Fruit fly (Drosophila melanogaster) whole organism, embryonic: ENCODE results near the gene CG42716.
A peak's percentile ranks its signal among the peaks of the same experiment; 100 is the strongest.

Experiments used
- Ada2b ChIP-seq: fragments of 200-800 bp; sonication (Bioruptor generic); IDR thresholded peaks from 2 replicates; pipeline ENCODE4 v1.3.6; 2022; ENCODE audit warnings: missing biosample characterization, missing genetic modification characterization
- Aef1 ChIP-seq: fragments of 200-800 bp; sonication (Bioruptor generic); IDR thresholded peaks from 3 replicates; pipeline ENCODE4 v1.3.6; 2022; ENCODE audit warnings: missing biosample characterization, missing genetic modification characterization
- CG10431 ChIP-seq: fragments of 200-800 bp; sonication (Bioruptor generic); optimal IDR thresholded peaks from 3 replicates; lab custom pipeline; 2018; ENCODE audit warnings: missing biosample characterization, mild to moderate bottlenecking, missing genetic modification characterization
- CG10462 ChIP-seq: fragments of 200-800 bp; sonication (Bioruptor generic); optimal IDR thresholded peaks from 2 replicates; lab custom pipeline; 2016; ENCODE audit warnings: missing biosample characterization, missing genetic modification characterization
- CG10979 ChIP-seq: fragments of 200-800 bp; sonication (Bioruptor generic); optimal IDR thresholded peaks from 2 replicates; lab custom pipeline; 2018; ENCODE audit warnings: missing biosample characterization, mild to moderate bottlenecking, missing genetic modification characterization, moderate library complexity
- CG11247 ChIP-seq: fragments of 200-800 bp; sonication (Bioruptor generic); IDR thresholded peaks from 2 replicates; pipeline ENCODE4 v1.3.6; 2022; ENCODE audit warnings: missing biosample characterization, missing genetic modification characterization
- CG11695 ChIP-seq: fragments of 200-800 bp; sonication (Bioruptor generic); IDR thresholded peaks from 3 replicates; pipeline ENCODE4 v1.3.6; 2022; ENCODE audit warnings: missing biosample characterization, missing genetic modification characterization
- CG12942 ChIP-seq: fragments of 200-800 bp; sonication (Bioruptor generic); optimal IDR thresholded peaks from 3 replicates; lab custom pipeline; 2016; ENCODE audit warnings: missing biosample characterization, missing genetic modification characterization
- CG13296 ChIP-seq: fragments of 200-800 bp; sonication (Bioruptor generic); optimal IDR thresholded peaks from 3 replicates; lab custom pipeline; 2018; ENCODE audit warnings: missing biosample characterization, mild to moderate bottlenecking, missing genetic modification characterization
- CG15601 ChIP-seq: fragments of 200-800 bp; sonication (Bioruptor generic); optimal IDR thresholded peaks from 3 replicates; lab custom pipeline; 2019; ENCODE audit warnings: missing biosample characterization, mild to moderate bottlenecking, missing genetic modification characterization, moderate library complexity
- CG16863 ChIP-seq: fragments of 200-800 bp; sonication (Bioruptor generic); optimal IDR thresholded peaks from 3 replicates; lab custom pipeline; 2016; ENCODE audit warnings: missing biosample characterization, missing genetic modification characterization
- CG17361 ChIP-seq: fragments of 200-800 bp; sonication (Bioruptor generic); IDR thresholded peaks from 3 replicates; pipeline ENCODE4 v1.3.6; 2022; ENCODE audit warnings: missing biosample characterization, missing genetic modification characterization
- CG17829 ChIP-seq: fragments of 200-800 bp; optimal IDR thresholded peaks from 2 replicates; lab custom pipeline; 2019; ENCODE audit warnings: missing biosample characterization, mild to moderate bottlenecking, missing genetic modification characterization, moderate library complexity
- CG30431 ChIP-seq: fragments of 200-800 bp; sonication (Bioruptor generic); optimal IDR thresholded peaks from 2 replicates; lab custom pipeline; 2017; ENCODE audit warnings: missing biosample characterization, missing genetic modification characterization
- CG32532 ChIP-seq: fragments of 200-800 bp; sonication (Bioruptor generic); IDR thresholded peaks from 2 replicates; pipeline ENCODE4 v1.3.6; 2022; ENCODE audit warnings: missing biosample characterization, missing genetic modification characterization
- CG4282 ChIP-seq: fragments of 200-800 bp; sonication (Bioruptor generic); optimal IDR thresholded peaks from 2 replicates; lab custom pipeline; 2016; ENCODE audit warnings: missing biosample characterization, missing genetic modification characterization
- CG4360 ChIP-seq: fragments of 200-800 bp; sonication (Bioruptor generic); IDR thresholded peaks from 2 replicates; pipeline ENCODE4 v1.3.6; 2022; ENCODE audit warnings: missing biosample characterization, missing genetic modification characterization
- CG4820 ChIP-seq: fragments of 200-800 bp; sonication (Bioruptor generic); optimal IDR thresholded peaks from 3 replicates; lab custom pipeline; 2016; ENCODE audit warnings: missing biosample characterization, missing genetic modification characterization
- CG6683 ChIP-seq: fragments of 200-800 bp; sonication (Bioruptor generic); optimal IDR thresholded peaks from 2 replicates; lab custom pipeline; 2017; ENCODE audit warnings: missing biosample characterization, mild to moderate bottlenecking, missing genetic modification characterization, missing genetic modification reagents
- CG6689 ChIP-seq: fragments of 200-800 bp; sonication (Bioruptor generic); IDR thresholded peaks from 2 replicates; pipeline ENCODE4 v1.3.6; 2022; ENCODE audit warnings: missing biosample characterization, missing genetic modification characterization
- CG7745 ChIP-seq: fragments of 200-800 bp; sonication (Bioruptor generic); optimal IDR thresholded peaks from 2 replicates; lab custom pipeline; 2018; ENCODE audit warnings: missing biosample characterization, mild to moderate bottlenecking, missing genetic modification characterization, moderate library complexity
- CG9609 ChIP-seq: fragments of 200-800 bp; sonication (Bioruptor generic); optimal IDR thresholded peaks from 3 replicates; lab custom pipeline; 2016; ENCODE audit warnings: missing biosample characterization, missing genetic modification characterization
- CkIIα-i1 ChIP-seq: fragments of 200-800 bp; sonication (Bioruptor generic); IDR thresholded peaks from 2 replicates; pipeline ENCODE4 v1.3.6; 2022; ENCODE audit warnings: missing biosample characterization, missing genetic modification characterization
- Deaf1 ChIP-seq: fragments of 200-800 bp; optimal IDR thresholded peaks from 3 replicates; lab custom pipeline; 2019; ENCODE audit warnings: missing biosample characterization, mild to moderate bottlenecking, missing genetic modification characterization, moderate library complexity
- Dek ChIP-seq: fragments of 200-800 bp; sonication (Bioruptor generic); optimal IDR thresholded peaks from 3 replicates; lab custom pipeline; 2019; ENCODE audit warnings: missing biosample characterization, mild to moderate bottlenecking, missing genetic modification characterization, moderate library complexity
- Dfd ChIP-seq, 2 experiments: fragments of >200 bp; optimal IDR thresholded peaks; 2 replicates each; lab custom pipeline; 2017; ENCODE audit warnings: missing biosample characterization in 2 of 2, missing genetic modification characterization in 2 of 2
- Doc3 ChIP-seq: fragments of 200-800 bp; sonication (Bioruptor generic); IDR thresholded peaks from 3 replicates; pipeline ENCODE4 v1.3.6; 2022; ENCODE audit warnings: missing biosample characterization, missing genetic modification characterization; ENCODE audit not compliant: partially characterized antibody
- ERR ChIP-seq: fragments of 200-800 bp; sonication (Bioruptor generic); optimal IDR thresholded peaks from 2 replicates; lab custom pipeline; 2016; ENCODE audit warnings: missing biosample characterization, missing genetic modification characterization
- Fer3 ChIP-seq: fragments of 200-800 bp; sonication (Bioruptor generic); optimal IDR thresholded peaks from 2 replicates; lab custom pipeline; 2018; ENCODE audit warnings: missing biosample characterization, mild to moderate bottlenecking, missing genetic modification characterization, moderate library complexity
- H2.0 ChIP-seq: fragments of 200-800 bp; sonication (Bioruptor generic); IDR thresholded peaks from 2 replicates; pipeline ENCODE4 v1.3.6; 2022; ENCODE audit warnings: missing biosample characterization, missing genetic modification characterization
- Oaz ChIP-seq: fragments of 200-800 bp; sonication (Bioruptor generic); IDR thresholded peaks from 2 replicates; pipeline ENCODE4 v1.3.6; 2022; ENCODE audit warnings: missing biosample characterization, missing genetic modification characterization
- Side ChIP-seq: fragments of 200-800 bp; sonication (Bioruptor generic); optimal IDR thresholded peaks from 2 replicates; lab custom pipeline; 2016; ENCODE audit warnings: missing biosample characterization, missing genetic modification characterization
- Sox100B ChIP-seq: fragments of 200-800 bp; sonication (Bioruptor generic); optimal IDR thresholded peaks from 3 replicates; lab custom pipeline; 2018; ENCODE audit warnings: missing biosample characterization, mild to moderate bottlenecking, missing genetic modification characterization
- ato ChIP-seq: fragments of 200-800 bp; sonication (Bioruptor generic); IDR thresholded peaks from 2 replicates; pipeline ENCODE4 v1.3.6; 2022; ENCODE audit warnings: missing biosample characterization, missing genetic modification characterization; ENCODE audit not compliant: partially characterized antibody
- bcd ChIP-seq: fragments of 200-800 bp; sonication (Bioruptor generic); optimal IDR thresholded peaks from 2 replicates; lab custom pipeline; 2017; ENCODE audit warnings: missing biosample characterization, mild to moderate bottlenecking, missing genetic modification characterization
- bowl ChIP-seq: fragments of 200-800 bp; sonication (Bioruptor generic); IDR thresholded peaks from 2 replicates; pipeline ENCODE4 v1.3.6; 2022; ENCODE audit warnings: missing biosample characterization, missing genetic modification characterization
- chn ChIP-seq: fragments of 200-800 bp; sonication (Bioruptor generic); optimal IDR thresholded peaks from 2 replicates; lab custom pipeline; 2016; ENCODE audit warnings: missing biosample characterization, missing genetic modification characterization
- crol ChIP-seq: fragments of 200-800 bp; sonication (Bioruptor generic); IDR thresholded peaks from 2 replicates; pipeline ENCODE4 v1.3.6; 2022; ENCODE audit warnings: missing biosample characterization, missing genetic modification characterization
- eve ChIP-seq, 2 experiments: fragments of >200 bp; optimal IDR thresholded peaks; 2 replicates each; lab custom pipeline; 2017; ENCODE audit warnings: missing biosample characterization in 2 of 2, missing genetic modification characterization in 2 of 2
- grau ChIP-seq: fragments of 200-800 bp; optimal IDR thresholded peaks from 3 replicates; lab custom pipeline; 2019; ENCODE audit warnings: missing biosample characterization, mild to moderate bottlenecking, missing genetic modification characterization, moderate library complexity
- nmo ChIP-seq: fragments of 200-800 bp; sonication (Bioruptor generic); optimal IDR thresholded peaks from 2 replicates; lab custom pipeline; 2018; ENCODE audit warnings: missing biosample characterization, mild to moderate bottlenecking, missing genetic modification characterization, moderate library complexity
- org-1 ChIP-seq: fragments of 200-800 bp; sonication (Bioruptor generic); optimal IDR thresholded peaks from 2 replicates; lab custom pipeline; 2017; ENCODE audit warnings: missing biosample characterization, missing genetic modification characterization
- pho ChIP-seq: fragments of 200-800 bp; sonication (Bioruptor generic); optimal IDR thresholded peaks from 2 replicates; lab custom pipeline; 2016; ENCODE audit warnings: missing biosample characterization, missing genetic modification characterization
- phol ChIP-seq: fragments of 200-800 bp; sonication (Bioruptor generic); optimal IDR thresholded peaks from 3 replicates; lab custom pipeline; 2018; ENCODE audit warnings: missing biosample characterization, mild to moderate bottlenecking, missing genetic modification characterization, moderate library complexity
- psq ChIP-seq: fragments of 200-800 bp; sonication (Bioruptor generic); optimal IDR thresholded peaks from 2 replicates; lab custom pipeline; 2017; ENCODE audit warnings: missing biosample characterization, missing genetic modification characterization
- ranshi ChIP-seq: fragments of 200-800 bp; sonication (Bioruptor generic); IDR thresholded peaks from 2 replicates; pipeline ENCODE4 v1.3.6; 2022; ENCODE audit warnings: missing biosample characterization, missing genetic modification characterization
- run ChIP-seq: fragments of 200-800 bp; sonication (Bioruptor generic); optimal IDR thresholded peaks from 3 replicates; lab custom pipeline; 2018; ENCODE audit warnings: missing biosample characterization, mild to moderate bottlenecking, missing genetic modification characterization
- sob ChIP-seq: fragments of 200-800 bp; sonication (Bioruptor generic); IDR thresholded peaks from 2 replicates; pipeline ENCODE4 v1.3.6; 2022; ENCODE audit warnings: missing biosample characterization, missing genetic modification characterization
- tup ChIP-seq: fragments of 200-800 bp; sonication (Bioruptor generic); optimal IDR thresholded peaks from 2 replicates; lab custom pipeline; 2016; ENCODE audit warnings: missing biosample characterization, mild to moderate bottlenecking, missing genetic modification characterization, moderate library complexity
- vvl ChIP-seq: fragments of 200-800 bp; sonication (Bioruptor generic); IDR thresholded peaks from 2 replicates; pipeline ENCODE4 v1.3.6; 2022; ENCODE audit warnings: missing biosample characterization, missing genetic modification characterization

CG42716 gene

DNA sequence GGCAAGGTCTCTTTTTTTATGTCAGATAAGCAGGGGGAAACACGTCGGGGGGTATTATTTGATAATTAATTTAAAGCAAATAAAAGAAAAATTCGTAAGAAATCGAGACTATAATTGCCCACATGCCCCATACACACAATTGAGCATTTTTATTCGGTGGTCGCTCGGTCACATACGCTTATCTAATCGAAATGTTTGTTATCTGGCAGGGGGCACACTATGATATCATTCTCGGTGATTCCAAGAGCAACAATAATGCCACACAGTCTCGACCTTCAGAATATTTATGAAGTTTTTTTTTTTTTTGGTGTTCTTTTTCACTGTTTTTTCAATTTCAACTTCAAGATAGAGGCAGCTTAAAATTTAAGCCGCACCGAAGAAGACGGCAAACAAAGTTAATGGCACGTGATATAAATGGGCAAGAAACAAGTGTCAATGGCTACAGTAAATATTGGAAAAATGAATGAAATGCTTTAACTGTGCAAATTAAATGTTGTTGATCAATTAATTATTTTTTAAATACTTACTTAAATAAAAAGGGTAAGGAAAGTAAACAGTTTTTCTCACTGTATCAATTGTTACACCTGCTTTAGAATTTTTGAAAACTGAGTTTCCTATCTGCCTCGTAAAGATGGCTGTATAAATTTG, 34.1 kb upstream of the CG42716 start (continued):
- TF ChIP-seq ato (GFP tag; lab: Robert Waterston, UW) (no peak), Oaz (GFP tag; lab: Robert Waterston, UW) (no peak), CG16863 (no peak), CG7745 (peak; percentile 63), grau (tag; lab: Kevin White, UChicago) (peak; percentile 79), CG9609 (no peak), bowl (GFP tag; lab: Robert Waterston, UW) (no peak), CG10979 (tag; lab: Kevin White, UChicago) (peak; percentile 35), eve (GFP tag; optimal IDR thresholded peaks at IDR 0.05; lab: Kevin White, UChicago) (peak in 1 of 2 experiments; percentile 30), crol (GFP tag; lab: Robert Waterston, UW) (peak; percentile 50), Doc3 (GFP tag; lab: Robert Waterston, UW) (no peak), CG4360 (GFP tag; lab: Robert Waterston, UW) (0 out of 2 replicates have a peak, but pooled peaks have one; percentile 19), Aef1 (0 out of 3 replicates have a peak, but pooled peaks have one; percentile 26), CG13296 (peak; percentile 68), Sox100B (peak; percentile 30), bcd (GFP tag; lab: Kevin White, UChicago) (peak; percentile 11), CG17361 (GFP tag; lab: Robert Waterston, UW) (peak; percentile 44; the same call in 1 of the 3 replicates), Fer3 (peak; percentile 53), H2.0 (0 out of 2 replicates have a peak, but pooled peaks have one; percentile 10), CG4282 (GFP tag; lab: Kevin White, UChicago) (no peak), CG30431 (no peak), CG10431 (no peak), ranshi (GFP tag; lab: Robert Waterston, UW) (peak; percentile 56; the same call in 1 of the 2 replicates), pho (GFP tag; lab: Kevin White, UChicago) (peak; percentile 13), chn (GFP tag; lab: Kevin White, UChicago) (no peak), nmo (GFP tag; lab: Kevin White, UChicago) (no peak), CG32532 (GFP tag; lab: Robert Waterston, UW) (peak; percentile 64; the same call in 1 of the 2 replicates), CG15601 (peak; percentile 23), Dfd (GFP tag; optimal IDR thresholded peaks at IDR 0.05; lab: Kevin White, UChicago) (no peak), phol (peak; percentile 30), CG4820 (GFP tag; lab: Kevin White, UChicago) (no peak), CG11247 (GFP tag; lab: Robert Waterston, UW) (peak; percentile 54; the same call in 1 of the 2 replicates), Ada2b (GFP tag; lab: Robert Waterston, UW) (peak; percentile 45; the same call in 1 of the 2 replicates), run (tag; lab: Kevin White, UChicago) (no peak), sob (GFP tag; lab: Robert Waterston, UW) (peak; percentile 67), CG12942 (GFP tag; lab: Kevin White, UChicago) (no peak), CG11695 (GFP tag; lab: Robert Waterston, UW) (peak; percentile 56; the same call in 1 of the 3 replicates), tup (GFP tag; lab: Kevin White, UChicago) (no peak), psq (GFP tag; lab: Kevin White, UChicago) (peak; percentile 1), CG10462 (GFP tag; lab: Kevin White, UChicago) (no peak), vvl (GFP tag; lab: Robert Waterston, UW) (peak; percentile 55; the same call in 1 of the 2 replicates), org-1 (GFP tag; lab: Kevin White, UChicago) (no peak), CG6683 (GFP tag; lab: Kevin White, UChicago) (peak; percentile 16), Deaf1 (tag; lab: Kevin White, UChicago) (no peak), ERR (GFP tag; lab: Kevin White, UChicago) (no peak), CkIIα-i1 (GFP tag; lab: Robert Waterston, UW) (no peak), CG6689 (GFP tag; lab: Robert Waterston, UW) (0 out of 2 replicates have a peak, but pooled peaks have one; percentile 10), CG17829 (tag; lab: Kevin White, UChicago) (peak; percentile 37), Dek (peak; percentile 23), Side (GFP tag; lab: Kevin White, UChicago) (no peak)
